Fruit fly (Drosophila melanogaster): ENCODE data around the gene CG33230.

DNA sequence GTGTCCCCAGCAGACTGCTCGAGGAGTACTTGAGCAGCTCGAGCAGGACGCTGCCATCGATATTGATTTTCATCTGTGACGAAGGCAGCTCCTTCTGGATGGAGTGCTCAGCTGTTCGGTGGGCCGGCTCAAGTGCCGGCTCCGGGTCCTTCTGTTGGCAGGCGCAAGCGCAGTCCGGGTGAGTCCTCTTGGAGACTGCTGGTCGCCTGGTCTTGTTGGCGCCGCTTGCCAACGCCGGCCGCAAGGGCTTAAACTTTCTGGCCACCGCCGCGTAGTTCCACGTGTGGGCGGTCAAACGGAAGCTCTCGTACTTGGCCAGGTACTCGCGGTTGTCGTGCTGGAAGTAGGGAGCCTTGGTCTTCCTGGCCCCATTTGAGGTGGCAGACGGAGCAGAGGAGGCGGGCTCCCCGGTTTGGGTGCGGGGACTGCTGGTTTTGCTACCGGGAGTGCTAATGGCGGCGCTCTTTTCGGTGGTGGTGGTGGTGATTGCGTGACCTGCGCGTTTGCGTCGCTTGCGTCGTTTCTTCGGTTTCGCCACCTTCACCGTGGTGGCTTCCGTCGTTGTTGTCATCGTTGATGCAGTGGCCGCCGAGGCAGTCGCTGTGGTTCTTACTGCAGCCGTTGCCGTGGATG is 43.6 kb downstream of the CG33230 start:
- no peak for TF ChIP-seq sv (GFP tag; optimal IDR thresholded peaks at IDR 0.05)
- TF ChIP-seq Vsx2 (GFP tag; optimal IDR thresholded peaks at IDR 0.05; ENCODE audit: partially characterized antibody) = no peak
- no peak for TF ChIP-seq lola (GFP tag; optimal IDR thresholded peaks at IDR 0.05)
- TF ChIP-seq br (GFP tag; optimal IDR thresholded peaks at IDR 0.05) = no peak
- no peak for TF ChIP-seq Dif (GFP tag; optimal IDR thresholded peaks at IDR 0.05; ENCODE audit: partially characterized antibody)
- no peak for TF ChIP-seq usp (GFP tag; optimal IDR thresholded peaks at IDR 0.05)
- TF ChIP-seq h (GFP tag; optimal IDR thresholded peaks at IDR 0.05) = no peak
- TF ChIP-seq psq (GFP tag; optimal IDR thresholded peaks at IDR 0.05) = no peak
- TF ChIP-seq sage (GFP tag; optimal IDR thresholded peaks at IDR 0.05) = no peak
- no peak for TF ChIP-seq Hnf4 (GFP tag; optimal IDR thresholded peaks at IDR 0.05)
- TF ChIP-seq fru (GFP tag; optimal IDR thresholded peaks at IDR 0.05) = no peak
- TF ChIP-seq GATAd (GFP tag; optimal IDR thresholded peaks at IDR 0.05) = no peak

Data from whole organism, wandering third instar larva.